Worm (Caenorhabditis elegans): ENCODE data around the gene leo-1.
A peak's percentile ranks its signal among the peaks of the same experiment; 100 is the strongest.

The leo-1 gene

DNA sequence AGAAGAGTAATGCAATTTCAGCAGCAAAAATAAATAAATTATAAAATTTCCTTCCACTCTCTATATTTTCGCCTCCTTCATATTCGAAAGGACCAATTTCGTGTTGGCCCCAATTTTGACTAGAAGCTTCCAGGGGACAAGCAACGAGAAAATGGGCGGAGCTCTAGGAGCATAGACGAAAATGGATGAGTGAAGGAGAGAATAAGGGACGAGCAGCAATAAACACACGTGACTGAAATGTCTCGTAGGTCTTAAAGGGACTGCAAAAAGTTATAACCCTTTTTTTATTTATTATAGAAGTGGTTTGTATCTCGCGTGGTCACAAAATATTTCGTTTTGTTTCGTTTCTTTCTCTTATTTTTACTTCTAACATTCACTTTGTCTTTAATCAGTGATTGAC, 20.6 kb upstream of the leo-1 start:
- TF ChIP-seq nhr-25 (tag; optimal IDR thresholded peaks at IDR 0.05) (no peak), lin-39 (tag; optimal IDR thresholded peaks at IDR 0.05) (no peak), crh-2 (tag; optimal IDR thresholded peaks at IDR 0.05) (peak; percentile 34), nhr-129 (tag; optimal IDR thresholded peaks at IDR 0.05) (peak; percentile 2), lsy-2 (tag; optimal IDR thresholded peaks at IDR 0.05) (peak in 1 of 2 experiments; percentile 49), C34F6.9 (tag; optimal IDR thresholded peaks at IDR 0.05) (peak; percentile 55), mab-5 (tag; optimal IDR thresholded peaks at IDR 0.05) (peak; percentile 61), Y55F3AM.14 (GFP tag; optimal IDR thresholded peaks at IDR 0.05) (no peak), ZK546.5 (tag; optimal IDR thresholded peaks at IDR 0.05) (no peak), dmd-4 (tag; optimal IDR thresholded peaks at IDR 0.05) (no peak), zag-1 (tag; optimal IDR thresholded peaks at IDR 0.05) (peak; percentile 51), ztf-4 (tag; optimal IDR thresholded peaks at IDR 0.05) (peak; percentile 11), sma-9 (GFP tag; optimal IDR thresholded peaks at IDR 0.05) (peak; percentile 13), sma-9 (tag; optimal IDR thresholded peaks at IDR 0.05) (no peak), blmp-1 (tag; optimal IDR thresholded peaks at IDR 0.05; ENCODE audit: insufficient read depth) (no peak), nhr-10 (tag; optimal IDR thresholded peaks at IDR 0.05) (no peak), peb-1 (tag; optimal IDR thresholded peaks at IDR 0.05) (no peak), unc-55 (GFP tag; optimal IDR thresholded peaks at IDR 0.05) (peak; percentile 44), lin-13 (GFP tag; optimal IDR thresholded peaks at IDR 0.05) (no peak), mdl-1 (tag; optimal IDR thresholded peaks at IDR 0.05) (peak in 1 of 2 experiments; percentile 57), sem-4 (tag; optimal IDR thresholded peaks at IDR 0.05) (no peak)

DNA sequence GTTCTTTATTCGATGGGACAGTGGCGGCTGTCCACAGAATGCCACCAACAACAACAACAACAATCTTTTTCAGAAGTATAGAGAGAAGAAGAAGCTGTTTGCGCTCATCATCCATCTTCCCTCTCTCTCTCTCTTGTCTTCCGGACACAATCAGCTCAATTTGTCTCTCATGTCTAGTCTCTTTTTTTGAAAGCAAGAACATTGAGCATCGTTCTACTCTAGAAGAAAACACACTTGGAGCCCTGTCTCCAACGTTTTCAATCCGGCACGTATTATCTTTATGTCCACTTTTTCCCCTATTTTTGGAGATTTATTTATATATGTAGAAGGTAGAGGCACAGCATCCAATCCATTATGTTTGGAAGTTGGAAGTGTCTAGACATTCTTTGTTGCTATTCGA, 19.7 kb upstream of the leo-1 start:
- TF ChIP-seq ztf-4 (tag; optimal IDR thresholded peaks at IDR 0.05) (no peak), nhr-129 (tag; optimal IDR thresholded peaks at IDR 0.05) (peak; percentile 15), peb-1 (tag; optimal IDR thresholded peaks at IDR 0.05) (no peak), dmd-4 (tag; optimal IDR thresholded peaks at IDR 0.05) (no peak), unc-55 (GFP tag; optimal IDR thresholded peaks at IDR 0.05) (peak; percentile 33), zag-1 (tag; optimal IDR thresholded peaks at IDR 0.05) (no peak)

DNA sequence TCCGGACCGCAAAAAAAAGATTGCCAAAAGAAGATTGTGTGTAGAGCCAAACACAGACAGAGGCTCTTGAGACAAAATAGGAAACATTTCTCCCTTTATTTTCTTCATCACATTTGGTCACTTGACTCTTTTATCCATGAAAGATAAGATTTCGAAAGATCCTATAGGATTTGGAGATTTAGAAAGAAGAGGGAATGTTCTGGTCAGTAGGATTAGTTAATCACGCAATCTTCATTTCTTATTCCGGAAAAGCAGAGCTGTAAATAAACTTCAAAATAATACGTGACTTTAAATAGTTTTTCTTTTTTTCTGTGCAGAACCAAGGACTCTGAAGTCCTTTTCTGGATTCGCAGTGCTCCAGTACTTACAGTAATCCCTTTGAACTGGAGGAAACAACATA, 18.1 kb upstream of the leo-1 start:
- TF ChIP-seq C34F6.9 (tag; optimal IDR thresholded peaks at IDR 0.05) (peak; percentile 27), zag-1 (tag; optimal IDR thresholded peaks at IDR 0.05) (no peak)

DNA sequence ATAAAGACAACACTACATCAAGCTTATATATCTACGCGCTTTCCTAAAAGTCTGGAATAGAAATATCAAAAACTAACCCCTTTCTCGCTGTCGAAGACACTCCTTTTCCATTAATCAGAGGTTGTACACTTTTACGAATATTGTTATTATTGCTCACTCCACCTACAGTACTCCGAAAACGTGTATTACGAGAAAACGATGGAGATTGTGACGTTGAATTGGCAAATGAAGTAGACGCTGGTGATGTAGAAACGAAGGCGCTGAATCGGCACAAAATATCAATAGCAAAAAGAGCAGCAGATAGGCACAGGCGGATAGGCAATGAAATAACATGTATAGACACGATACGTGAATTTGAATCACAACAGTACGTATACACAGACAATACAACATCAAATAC, 15.1 kb upstream of the leo-1 start:
- TF ChIP-seq lin-39 (tag; optimal IDR thresholded peaks at IDR 0.05) (no peak), C34F6.9 (tag; optimal IDR thresholded peaks at IDR 0.05) (no peak), ztf-1 (GFP tag; conservative IDR thresholded peaks at IDR 0.05) (no peak), gmeb-1 (tag; optimal IDR thresholded peaks at IDR 0.05) (no peak), ZK546.5 (tag; optimal IDR thresholded peaks at IDR 0.05) (no peak), nhr-12 (tag; optimal IDR thresholded peaks at IDR 0.05) (no peak), nhr-6 (tag; optimal IDR thresholded peaks at IDR 0.05) (no peak), alr-1 (tag; optimal IDR thresholded peaks at IDR 0.05) (no peak), egl-27 (tag; optimal IDR thresholded peaks at IDR 0.05) (no peak), sem-4 (tag; optimal IDR thresholded peaks at IDR 0.05) (no peak), nhr-23 (tag; optimal IDR thresholded peaks at IDR 0.05) (no peak), sma-9 (GFP tag; optimal IDR thresholded peaks at IDR 0.05) (no peak), sma-9 (tag; optimal IDR thresholded peaks at IDR 0.05) (no peak), ama-1 (optimal IDR thresholded peaks at IDR 0.05) (no peak), ztf-11 (tag; optimal IDR thresholded peaks at IDR 0.05) (no peak), crh-2 (tag; optimal IDR thresholded peaks at IDR 0.05) (no peak), mdl-1 (tag; optimal IDR thresholded peaks at IDR 0.05) (no peak), nhr-21 (tag; optimal IDR thresholded peaks at IDR 0.05) (no peak), nhr-11 (tag; optimal IDR thresholded peaks at IDR 0.05) (no peak), dmd-4 (tag; optimal IDR thresholded peaks at IDR 0.05) (no peak)

DNA sequence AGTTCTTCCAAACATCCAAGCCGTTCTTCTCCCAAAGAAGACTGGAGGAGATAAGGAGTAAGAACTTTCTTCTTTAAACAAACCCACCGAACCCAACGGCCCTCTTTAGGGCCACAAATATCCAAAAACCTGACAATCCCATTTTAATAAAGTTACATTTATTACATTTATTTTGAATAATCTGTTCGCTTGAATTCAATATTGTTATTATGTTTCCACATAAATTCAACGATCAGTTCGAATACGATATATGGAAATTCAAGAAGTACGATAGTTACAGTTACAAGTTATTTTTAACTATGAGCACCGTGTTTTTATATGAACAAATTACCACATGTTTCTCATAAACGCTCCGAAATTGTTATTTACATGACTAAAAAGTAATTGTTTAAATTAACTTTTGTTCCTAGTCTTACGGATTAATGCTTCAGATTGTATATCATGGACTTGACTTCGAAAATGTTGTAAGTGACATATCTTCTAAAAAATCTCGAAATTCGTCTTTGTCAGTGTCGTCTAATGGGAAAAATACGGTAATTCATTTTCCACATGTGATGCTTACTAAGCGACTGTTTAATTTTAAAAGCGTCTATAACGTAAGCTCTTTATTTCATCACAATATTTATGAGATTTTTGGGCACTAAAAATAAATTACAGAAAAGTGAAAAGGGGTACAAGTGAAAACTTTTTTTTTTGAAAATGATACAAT, 11.7 kb upstream of the leo-1 start:
- TF ChIP-seq sma-9 (GFP tag; optimal IDR thresholded peaks at IDR 0.05) (no peak), sma-9 (tag; optimal IDR thresholded peaks at IDR 0.05) (no peak)

DNA sequence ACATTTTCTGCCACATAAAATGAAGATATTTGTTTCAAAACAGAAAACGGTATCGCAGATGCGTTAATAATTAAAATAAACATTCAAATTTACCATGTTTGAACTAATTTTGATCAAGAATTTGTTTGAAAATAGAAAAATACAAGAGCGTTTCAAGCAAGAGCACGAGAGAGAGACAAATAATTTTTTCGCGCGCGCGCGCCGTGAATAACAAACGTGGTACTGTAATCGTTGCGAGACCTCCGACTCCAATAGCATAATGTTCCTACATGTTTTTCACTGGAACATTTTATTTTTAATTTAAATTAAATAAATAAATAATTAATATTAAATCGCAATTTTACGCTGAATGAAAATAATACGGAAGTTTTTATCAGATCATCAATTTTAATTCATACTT, 7.9 kb upstream of the leo-1 start, which contains the start of gene F54E12.2:
TSS of gene F54E12.2 (minus strand) at position 164 of the 400 bp plus-strand sequence.
- TF ChIP-seq nhr-21 (tag; optimal IDR thresholded peaks at IDR 0.05) (no peak), ceh-16 (tag; optimal IDR thresholded peaks at IDR 0.05) (no peak)
